Worm (Caenorhabditis elegans) whole organism, mixed stage, embryonic: ENCODE measurements around the gene fbxa-52.
"Not testable (repeated sequence)": the region's sequence is repeated elsewhere in the genome, so short reads cannot be mapped to it uniquely, and the experiment has no call there.

Source experiments
- M03D4.4 ChIP-seq: sonication (generic microtip); optimal IDR thresholded peaks from 2 replicates; lab custom pipeline; 2017; ENCODE audit warnings: mild to moderate bottlenecking, missing genetic modification characterization, missing compliant biosample characterization
- bed-3 ChIP-seq: fragments of 200-800 bp; sonication (Bioruptor generic); optimal IDR thresholded peaks from 3 replicates; lab custom pipeline; 2018; ENCODE audit warnings: mild to moderate bottlenecking, missing genetic modification characterization, moderate library complexity, missing compliant biosample characterization
- blmp-1 ChIP-seq: fragments of 150-350 bp; optimal IDR thresholded peaks from 2 replicates; lab custom pipeline; 2014; ENCODE audit warnings: missing biosample characterization, missing genetic modification characterization
- ceh-39 ChIP-seq: fragments of 150-350 bp; optimal IDR thresholded peaks from 2 replicates; lab custom pipeline; 2014; ENCODE audit warnings: missing biosample characterization, missing genetic modification characterization
- ceh-43 ChIP-seq: fragments of 200-800 bp; sonication (Bioruptor generic); optimal IDR thresholded peaks from 2 replicates; lab custom pipeline; 2018; ENCODE audit warnings: mild to moderate bottlenecking, missing genetic modification characterization, moderate library complexity, missing compliant biosample characterization
- ceh-83 ChIP-seq: fragments of 200-800 bp; sonication (Bioruptor generic); optimal IDR thresholded peaks from 2 replicates; lab custom pipeline; 2018; ENCODE audit warnings: mild to moderate bottlenecking, missing genetic modification characterization, missing compliant biosample characterization
- drap-1 ChIP-seq: fragments of 200-800 bp; sonication (Bioruptor generic); optimal IDR thresholded peaks from 3 replicates; lab custom pipeline; 2018; ENCODE audit warnings: mild to moderate bottlenecking, missing genetic modification characterization, missing compliant biosample characterization
- elt-1 ChIP-seq: sonication (generic microtip); optimal IDR thresholded peaks from 2 replicates; lab custom pipeline; 2017; ENCODE audit warnings: missing genetic modification characterization, mild to moderate bottlenecking, missing compliant biosample characterization, antibody characterized with exemption, moderate library complexity, borderline replicate concordance; ENCODE audit not compliant: insufficient read depth
- elt-3 ChIP-seq: fragments of 150-350 bp; optimal IDR thresholded peaks from 2 replicates; lab custom pipeline; 2014; ENCODE audit warnings: missing biosample characterization, missing genetic modification characterization
- flh-1 ChIP-seq: fragments of 200-800 bp; sonication (Bioruptor generic); optimal IDR thresholded peaks from 2 replicates; lab custom pipeline; 2018; ENCODE audit warnings: mild to moderate bottlenecking, missing genetic modification characterization, moderate library complexity, missing compliant biosample characterization
- ham-2 ChIP-seq: fragments of 200-800 bp; sonication (Bioruptor generic); optimal IDR thresholded peaks from 2 replicates; lab custom pipeline; 2018; ENCODE audit warnings: mild to moderate bottlenecking, missing genetic modification characterization, missing compliant biosample characterization
- hlh-1 ChIP-seq: fragments of 150-350 bp; optimal IDR thresholded peaks from 2 replicates; lab custom pipeline; 2014; ENCODE audit warnings: missing biosample characterization, missing genetic modification reagents, missing genetic modification characterization
- lin-13 ChIP-seq: fragments of 150-350 bp; optimal IDR thresholded peaks from 2 replicates; lab custom pipeline; 2014; ENCODE audit warnings: missing biosample characterization, missing genetic modification characterization
- lin-32 ChIP-seq: fragments of 200-800 bp; sonication (Bioruptor generic); optimal IDR thresholded peaks from 2 replicates; lab custom pipeline; 2018; ENCODE audit warnings: mild to moderate bottlenecking, missing genetic modification characterization, missing compliant biosample characterization
- lsy-2 ChIP-seq: fragments of 150-350 bp; optimal IDR thresholded peaks from 2 replicates; lab custom pipeline; 2014; ENCODE audit warnings: missing biosample characterization, missing genetic modification characterization
- mab-5 ChIP-seq: fragments of 150-350 bp; optimal IDR thresholded peaks from 2 replicates; lab custom pipeline; 2014; ENCODE audit warnings: missing biosample characterization, missing genetic modification characterization
- mep-1 ChIP-seq: fragments of 150-350 bp; optimal IDR thresholded peaks from 2 replicates; lab custom pipeline; 2017; ENCODE audit warnings: missing biosample characterization, missing genetic modification reagents, missing genetic modification characterization, inconsistent platforms
- mls-2 ChIP-seq: sonication (generic microtip); optimal IDR thresholded peaks from 2 replicates; lab custom pipeline; 2016; ENCODE audit warnings: mild to moderate bottlenecking, missing genetic modification characterization, moderate library complexity, missing compliant biosample characterization
- nhr-2 ChIP-seq: fragments of 150-350 bp; optimal IDR thresholded peaks from 2 replicates; lab custom pipeline; 2014; ENCODE audit warnings: missing biosample characterization, missing genetic modification characterization
- nhr-237 ChIP-seq: fragments of 150-350 bp; optimal IDR thresholded peaks from 2 replicates; lab custom pipeline; 2014; ENCODE audit warnings: missing biosample characterization, missing genetic modification characterization
- nhr-28 ChIP-seq: fragments of 150-350 bp; optimal IDR thresholded peaks from 2 replicates; lab custom pipeline; 2014; ENCODE audit warnings: missing biosample characterization, missing genetic modification characterization
- nhr-76 ChIP-seq: sonication (generic microtip); optimal IDR thresholded peaks from 2 replicates; lab custom pipeline; 2017; ENCODE audit warnings: missing biosample characterization, missing genetic modification characterization
- snpc-4 ChIP-seq: fragments of 150-350 bp; optimal IDR thresholded peaks from 2 replicates; lab custom pipeline; 2014; ENCODE audit warnings: missing biosample characterization, missing genetic modification characterization
- tbx-8 ChIP-seq: fragments of 200-800 bp; sonication (Bioruptor generic); optimal IDR thresholded peaks from 2 replicates; lab custom pipeline; 2018; ENCODE audit warnings: mild to moderate bottlenecking, missing genetic modification characterization, moderate library complexity, missing compliant biosample characterization
- unc-39 ChIP-seq: fragments of 150-350 bp; optimal IDR thresholded peaks from 2 replicates; lab custom pipeline; 2014; ENCODE audit warnings: missing biosample characterization, missing genetic modification characterization
- unc-62 ChIP-seq: fragments of 150-350 bp; optimal IDR thresholded peaks from 2 replicates; lab custom pipeline; 2014; ENCODE audit warnings: missing biosample characterization, missing genetic modification reagents, missing genetic modification characterization
- zip-8 ChIP-seq: fragments of 150-350 bp; optimal IDR thresholded peaks from 2 replicates; lab custom pipeline; 2014; ENCODE audit warnings: missing biosample characterization, missing genetic modification characterization
- ztf-11 ChIP-seq: fragments of 150-350 bp; optimal IDR thresholded peaks from 2 replicates; lab custom pipeline; 2014; ENCODE audit warnings: missing biosample characterization, missing genetic modification characterization

fbxa-52 gene

DNA sequence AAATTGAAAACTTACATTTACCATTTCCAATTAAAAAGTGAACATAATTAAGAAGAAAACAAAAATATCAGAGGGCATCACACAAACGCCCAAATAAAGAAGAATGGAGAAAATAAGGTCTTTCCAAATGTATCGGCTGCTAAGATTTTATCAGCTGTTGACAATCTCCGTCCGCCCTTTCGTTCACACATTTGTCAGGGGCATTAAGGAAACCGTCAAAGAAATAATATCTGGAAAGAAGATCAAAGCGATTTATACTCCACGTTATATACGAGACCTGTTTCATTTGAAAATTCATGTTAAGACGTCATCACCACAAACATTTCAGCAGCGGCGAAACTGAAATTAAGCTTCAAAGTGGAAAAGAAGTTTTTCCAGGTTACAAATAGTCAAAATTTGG lies at the start of gene fbxa-52:
TSS of gene fbxa-52 (minus strand) at position 101 of the 400 bp plus-strand sequence.
- no peak for TF ChIP-seq unc-39 (tag; lab: Kevin White, UChicago)
- TF ChIP-seq flh-1 (GFP tag; lab: Kevin White, UChicago): no peak
- TF ChIP-seq ham-2 (GFP tag; lab: Kevin White, UChicago): no peak
- no peak for TF ChIP-seq unc-62
- TF ChIP-seq ceh-83 (GFP tag; lab: Kevin White, UChicago): no peak
- TF ChIP-seq nhr-2 (tag; lab: Kevin White, UChicago): no peak
- no peak for TF ChIP-seq blmp-1
- TF ChIP-seq ceh-43 (GFP tag; lab: Kevin White, UChicago): no peak
- TF ChIP-seq ztf-11 (tag; lab: Kevin White, UChicago): no peak
- TF ChIP-seq snpc-4: no peak
- no peak for TF ChIP-seq zip-8 (tag; lab: Kevin White, UChicago)
- no peak for TF ChIP-seq mls-2 (tag; lab: Kevin White, UChicago)
- no peak for TF ChIP-seq lin-32
- TF ChIP-seq elt-1: no peak
- no peak for TF ChIP-seq mep-1 (tag; lab: Kevin White, UChicago)

DNA sequence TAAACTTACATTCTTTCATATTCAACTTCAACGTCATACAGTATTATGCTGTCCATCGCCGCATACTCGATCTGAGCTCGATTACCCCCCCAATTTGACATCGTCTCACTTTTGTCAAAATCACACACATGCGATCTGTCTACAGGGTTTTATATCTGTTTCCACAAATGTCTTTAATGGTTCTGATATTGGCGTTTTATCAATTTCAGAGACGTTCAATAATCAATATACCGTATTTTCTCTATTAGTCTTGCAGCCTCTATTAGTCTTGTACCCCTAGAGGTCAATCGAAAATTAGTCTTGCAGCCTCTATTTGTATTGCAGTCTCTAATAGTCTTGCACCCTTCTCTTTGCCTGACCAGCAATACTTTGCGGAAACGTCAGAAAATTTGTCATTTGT lies 36.0 kb upstream of the fbxa-52 start, which contains the start of gene Y75D11A.6:
TSS of gene Y75D11A.6 (minus strand) at position 101 of the 400 bp plus-strand sequence.
- TF ChIP-seq snpc-4; nhr-76; mab-5 (tag; lab: Kevin White, UChicago): not testable (repeated sequence)
- TF ChIP-seq, all 35 proteins: peak for 0; not testable (repeated sequence) for 35

DNA sequence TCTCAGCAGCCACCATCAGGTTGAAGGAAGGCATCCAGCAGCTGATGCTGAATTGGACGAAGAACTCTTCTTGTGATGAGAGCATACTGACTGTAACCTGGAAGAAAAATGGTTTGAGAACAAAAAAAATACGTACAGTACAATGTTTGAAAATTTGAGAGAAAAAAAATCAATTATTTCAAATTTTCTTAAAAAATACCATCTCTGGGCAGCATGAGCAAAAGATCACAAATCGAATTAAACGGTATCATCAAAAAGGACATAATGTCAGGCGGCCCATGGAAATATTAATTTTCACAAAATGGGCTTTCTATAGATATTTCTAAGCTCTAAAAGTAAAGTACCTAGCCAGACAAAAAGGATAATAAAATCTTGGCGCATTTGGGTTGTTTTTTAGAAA lies 33.7 kb upstream of the fbxa-52 start, which contains the start of gene Y75D11A.3:
TSS of gene Y75D11A.3 (minus strand) at position 101 of the 400 bp plus-strand sequence.
- not testable (repeated sequence) for TF ChIP-seq tbx-8 (GFP tag; lab: Kevin White, UChicago); unc-39 (tag; lab: Kevin White, UChicago); hlh-1

DNA sequence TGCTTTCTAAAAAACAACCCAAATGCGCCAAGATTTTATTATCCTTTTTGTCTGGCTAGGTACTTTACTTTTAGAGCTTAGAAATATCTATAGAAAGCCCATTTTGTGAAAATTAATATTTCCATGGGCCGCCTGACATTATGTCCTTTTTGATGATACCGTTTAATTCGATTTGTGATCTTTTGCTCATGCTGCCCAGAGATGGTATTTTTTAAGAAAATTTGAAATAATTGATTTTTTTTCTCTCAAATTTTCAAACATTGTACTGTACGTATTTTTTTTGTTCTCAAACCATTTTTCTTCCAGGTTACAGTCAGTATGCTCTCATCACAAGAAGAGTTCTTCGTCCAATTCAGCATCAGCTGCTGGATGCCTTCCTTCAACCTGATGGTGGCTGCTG lies 30.1 kb upstream of the fbxa-52 start, which contains the start of gene Y75D11A.2:
TSS of gene Y75D11A.2 (plus strand) at position 301 of the 400 bp plus-strand sequence.
- not testable (repeated sequence) for TF ChIP-seq unc-39 (tag; lab: Kevin White, UChicago); ham-2 (GFP tag; lab: Kevin White, UChicago); nhr-28 (tag; lab: Kevin White, UChicago)

- TF ChIP-seq hlh-1 (no peak), drap-1 (GFP tag; lab: Kevin White, UChicago) (no peak), unc-39 (tag; lab: Kevin White, UChicago) (no peak)
These were observed 25.2 kb upstream of the fbxa-52 start, which contains the start of gene F07G6.10 for ce11 chrX:1737606-1738005. Gene F07G6.10 (plus strand): TSS chrX:1737906.

- no peak for TF ChIP-seq bed-3 (GFP tag; lab: Kevin White, UChicago)
These were observed 23.5 kb upstream of the fbxa-52 start, which contains the start of gene F07G6.12 for ce11 chrX:1735941-1736340. Gene F07G6.12 (plus strand): TSS chrX:1736241.

DNA sequence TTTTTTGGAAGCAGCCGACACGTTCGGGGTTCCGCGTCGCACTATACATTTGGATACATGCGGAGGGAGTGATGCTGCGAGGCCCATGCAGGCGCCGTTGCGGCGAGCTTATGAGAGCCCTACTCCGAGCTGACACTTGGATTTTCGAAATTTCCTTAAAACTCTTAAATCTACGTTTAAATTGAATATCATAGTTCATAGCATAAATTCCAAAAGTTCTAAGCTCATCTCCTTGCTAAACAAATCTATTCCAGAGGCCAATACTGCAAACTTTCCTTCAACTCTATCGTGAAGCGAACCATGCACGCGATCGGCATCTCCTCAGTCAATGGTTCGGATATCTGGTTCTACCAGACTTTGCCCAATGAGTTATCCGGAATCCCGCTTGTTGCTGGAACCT lies 17.1 kb upstream of the fbxa-52 start, which contains the start of gene dgn-3:
TSS of gene dgn-3 (plus strand) at position 301 of the 400 bp plus-strand sequence.
- no peak for TF ChIP-seq elt-3 (tag; lab: Kevin White, UChicago)
- no peak for TF ChIP-seq lsy-2 (tag; lab: Kevin White, UChicago)
- TF ChIP-seq unc-62: no peak
- TF ChIP-seq bed-3 (GFP tag; lab: Kevin White, UChicago): no peak
- no peak for TF ChIP-seq hlh-1
- TF ChIP-seq mab-5 (tag; lab: Kevin White, UChicago): no peak
- TF ChIP-seq ceh-39 (tag; lab: Kevin White, UChicago): no peak
- no peak for TF ChIP-seq snpc-4
- TF ChIP-seq zip-8 (tag; lab: Kevin White, UChicago): no peak
- TF ChIP-seq lin-13 (tag; lab: Kevin White, UChicago): no peak
- TF ChIP-seq nhr-237 (tag; lab: Kevin White, UChicago): no peak
- TF ChIP-seq mls-2 (tag; lab: Kevin White, UChicago): no peak
- TF ChIP-seq M03D4.4: no peak
